Fruit fly (Drosophila melanogaster): ENCODE data around the gene Bin1.

Bin1 gene

dm6 chr3R:16186791-16187681 is 2.3 kb downstream of the Bin1 start, which contains the start of gene sra:
sra (plus strand) TSS chr3R:16186999.
- TF ChIP-seq fru (GFP tag; optimal IDR thresholded peaks at IDR 0.05) (peak; percentile 2), dsf (GFP tag; optimal IDR thresholded peaks at IDR 0.05; ENCODE audit: borderline replicate concordance) (peak; percentile 10), rgr (GFP tag; optimal IDR thresholded peaks at IDR 0.05) (peak; percentile 56), Hr83 (GFP tag; optimal IDR thresholded peaks at IDR 0.05; ENCODE audit: poor library complexity, severe bottlenecking) (peak; percentile 89), dmrt93B (GFP tag; optimal IDR thresholded peaks at IDR 0.05) (no peak), Rel (GFP tag; optimal IDR thresholded peaks at IDR 0.05) (no peak), Rel (tag; optimal IDR thresholded peaks at IDR 0.05) (peak; percentile 43), tai (GFP tag; optimal IDR thresholded peaks at IDR 0.05) (no peak), N (GFP tag; optimal IDR thresholded peaks at IDR 0.05) (no peak), brk (GFP tag; optimal IDR thresholded peaks at IDR 0.05) (no peak), Dfd (GFP tag; optimal IDR thresholded peaks at IDR 0.05) (no peak), OdsH (GFP tag; optimal IDR thresholded peaks at IDR 0.05) (no peak), Jra (GFP tag; optimal IDR thresholded peaks at IDR 0.05) (peak; percentile 64), CG9705 (GFP tag; optimal IDR thresholded peaks at IDR 0.05) (no peak), Sp1 (GFP tag; optimal IDR thresholded peaks at IDR 0.05) (peak; percentile 21), h (GFP tag; optimal IDR thresholded peaks at IDR 0.05) (peak; percentile 27), jim (GFP tag; optimal IDR thresholded peaks at IDR 0.05) (peak; percentile 69), foxo (GFP tag; optimal IDR thresholded peaks at IDR 0.05) (peak in 1 of 2 experiments; percentile 49), dl (GFP tag; optimal IDR thresholded peaks at IDR 0.05; ENCODE audit: insufficient read depth in 1 of 2, partially characterized antibody in 2 of 2) (no peak)

- TF ChIP-seq N (GFP tag; optimal IDR thresholded peaks at IDR 0.05) (no peak), lola (GFP tag; optimal IDR thresholded peaks at IDR 0.05) (no peak), woc (GFP tag; optimal IDR thresholded peaks at IDR 0.05) (no peak), HLH106 (tag; optimal IDR thresholded peaks at IDR 0.05) (no peak), CrebA (GFP tag; optimal IDR thresholded peaks at IDR 0.05; ENCODE audit: borderline replicate concordance) (no peak), sv (GFP tag; optimal IDR thresholded peaks at IDR 0.05) (no peak), GATAd (GFP tag; optimal IDR thresholded peaks at IDR 0.05) (no peak), CG9705 (GFP tag; optimal IDR thresholded peaks at IDR 0.05) (no peak), sage (GFP tag; optimal IDR thresholded peaks at IDR 0.05) (no peak), dl (GFP tag; optimal IDR thresholded peaks at IDR 0.05; ENCODE audit: insufficient read depth in 1 of 2, partially characterized antibody in 2 of 2) (no peak), jim (GFP tag; optimal IDR thresholded peaks at IDR 0.05) (no peak)
Observed at dm6 chr3R:16182269-16182875, 7.0 kb downstream of the Bin1 start.

- TF ChIP-seq foxo (GFP tag; optimal IDR thresholded peaks at IDR 0.05) (no peak), Myc (optimal IDR thresholded peaks at IDR 0.05) (peak; percentile 9), h (GFP tag; optimal IDR thresholded peaks at IDR 0.05) (no peak), HLH106 (tag; optimal IDR thresholded peaks at IDR 0.05) (no peak), psq (GFP tag; optimal IDR thresholded peaks at IDR 0.05) (no peak), Jra (GFP tag; optimal IDR thresholded peaks at IDR 0.05) (no peak), Hr78 (GFP tag; optimal IDR thresholded peaks at IDR 0.05) (no peak), Dfd (GFP tag; optimal IDR thresholded peaks at IDR 0.05) (no peak), CG32264 (GFP tag; optimal IDR thresholded peaks at IDR 0.05) (no peak)
Observed at dm6 chr3R:16180476-16181070, 8.8 kb downstream of the Bin1 start, which contains the start of gene CG8927. CG8927 (plus strand) TSS chr3R:16181020.

- no peak for TF ChIP-seq Dfd (GFP tag; optimal IDR thresholded peaks at IDR 0.05)
- no peak for TF ChIP-seq Hr78 (GFP tag; optimal IDR thresholded peaks at IDR 0.05)
- no peak for TF ChIP-seq HLH106 (tag; optimal IDR thresholded peaks at IDR 0.05)
- TF ChIP-seq sage (GFP tag; optimal IDR thresholded peaks at IDR 0.05) = no peak
- TF ChIP-seq dsf (GFP tag; optimal IDR thresholded peaks at IDR 0.05; ENCODE audit: borderline replicate concordance) = no peak
- no peak for TF ChIP-seq Abd-B (GFP tag; optimal IDR thresholded peaks at IDR 0.05)
- TF ChIP-seq Sp1 (GFP tag; optimal IDR thresholded peaks at IDR 0.05) = no peak
- TF ChIP-seq Rel (GFP tag; optimal IDR thresholded peaks at IDR 0.05) = no peak
- TF ChIP-seq Rel (tag; optimal IDR thresholded peaks at IDR 0.05) = no peak
- no peak for TF ChIP-seq Hnf4 (GFP tag; optimal IDR thresholded peaks at IDR 0.05)
- no peak for TF ChIP-seq Vsx2 (GFP tag; optimal IDR thresholded peaks at IDR 0.05; ENCODE audit: partially characterized antibody)
- TF ChIP-seq CrebA (GFP tag; optimal IDR thresholded peaks at IDR 0.05; ENCODE audit: borderline replicate concordance) = no peak
- no peak for TF ChIP-seq CG32264 (GFP tag; optimal IDR thresholded peaks at IDR 0.05)
- no peak for TF ChIP-seq brk (GFP tag; optimal IDR thresholded peaks at IDR 0.05)
- no peak for TF ChIP-seq tai (GFP tag; optimal IDR thresholded peaks at IDR 0.05)
Observed at dm6 chr3R:16176526-16176925, 12.8 kb downstream of the Bin1 start.

All from whole organism, wandering third instar larva.